Fruit fly (Drosophila melanogaster): ENCODE results near the gene Set.

Set gene

dm6 chr3R:15290642-15291118, 27.3 kb downstream of the Set start, which contains the start of gene CG45218 (continued):
- peak; percentile 39 for TF ChIP-seq lab (GFP tag; optimal IDR thresholded peaks at IDR 0.05)
- no peak for TF ChIP-seq CG9727 (GFP tag; optimal IDR thresholded peaks at IDR 0.05)
- TF ChIP-seq vfl (GFP tag; optimal IDR thresholded peaks at IDR 0.05): no peak
- peak; percentile 42 for TF ChIP-seq CG8924 (tag; optimal IDR thresholded peaks at IDR 0.05)
- TF ChIP-seq CG6254 (GFP tag; optimal IDR thresholded peaks at IDR 0.05): peak; percentile 14
- peak; percentile 4 for TF ChIP-seq sug (tag; optimal IDR thresholded peaks at IDR 0.05)
- no peak for TF ChIP-seq Taf1 (GFP tag; IDR thresholded peaks at IDR 0.05)
- TF ChIP-seq amos (GFP tag; IDR thresholded peaks at IDR 0.05; ENCODE audit: partially characterized antibody): no peak
- TF ChIP-seq Nf-YB (GFP tag; optimal IDR thresholded peaks at IDR 0.05): peak; percentile 23
- TF ChIP-seq Rfx (GFP tag; IDR thresholded peaks at IDR 0.05): no peak
- TF ChIP-seq sens (GFP tag): peak; percentile 68
- no peak for TF ChIP-seq CG17612 (GFP tag; IDR thresholded peaks at IDR 0.05)
- TF ChIP-seq zen2 (GFP tag; IDR thresholded peaks at IDR 0.05; ENCODE audit: partially characterized antibody): no peak
- no peak for TF ChIP-seq ken (GFP tag; IDR thresholded peaks at IDR 0.05)
- no peak for TF ChIP-seq HmgD (GFP tag; optimal IDR thresholded peaks at IDR 0.05)
- peak; percentile 72 for TF ChIP-seq CG9437 (GFP tag; optimal IDR thresholded peaks at IDR 0.05)
- no peak for TF ChIP-seq CG17385 (GFP tag; optimal IDR thresholded peaks at IDR 0.05)
- TF ChIP-seq pho (GFP tag; optimal IDR thresholded peaks at IDR 0.05): no peak
- TF ChIP-seq mirr (GFP tag; optimal IDR thresholded peaks at IDR 0.05): peak; percentile 62
- no peak for TF ChIP-seq GATAe (GFP tag; conservative IDR thresholded peaks at IDR 0.05)
- no peak for TF ChIP-seq hb (GFP tag; IDR thresholded peaks at IDR 0.05; ENCODE audit: partially characterized antibody)
- TF ChIP-seq CG6689 (GFP tag; IDR thresholded peaks at IDR 0.05): no peak
- no peak for TF ChIP-seq tin (GFP tag; optimal IDR thresholded peaks at IDR 0.05)
- peak; percentile 53 for TF ChIP-seq HLHmδ (GFP tag; optimal IDR thresholded peaks at IDR 0.05)
- no peak for TF ChIP-seq CG12391 (tag; optimal IDR thresholded peaks at IDR 0.05)
- TF ChIP-seq Pdp1 (GFP tag; optimal IDR thresholded peaks at IDR 0.05): no peak
- TF ChIP-seq CG17829 (tag; optimal IDR thresholded peaks at IDR 0.05): peak; percentile 15
- TF ChIP-seq fd96Cb (tag; optimal IDR thresholded peaks at IDR 0.05): no peak
- TF ChIP-seq Trl (optimal IDR thresholded peaks at IDR 0.05): peak in 1 of 2 experiments; percentile 14
- TF ChIP-seq Trl (GFP tag; optimal IDR thresholded peaks at IDR 0.05): no peak
- no peak for TF ChIP-seq CG7271 (tag; optimal IDR thresholded peaks at IDR 0.05)
- TF ChIP-seq abd-A (tag; optimal IDR thresholded peaks at IDR 0.05): peak; percentile 90
- peak; percentile 71 for TF ChIP-seq CG12155 (GFP tag; optimal IDR thresholded peaks at IDR 0.05)
- peak; percentile 32 for TF ChIP-seq CG13894 (tag; optimal IDR thresholded peaks at IDR 0.05)
- no peak for TF ChIP-seq Lpt (GFP tag; optimal IDR thresholded peaks at IDR 0.05)
- peak; percentile 40 for TF ChIP-seq oc (tag; optimal IDR thresholded peaks at IDR 0.05)
- TF ChIP-seq sd (tag; optimal IDR thresholded peaks at IDR 0.05): peak; percentile 98
- no peak for TF ChIP-seq CG6765 (GFP tag; optimal IDR thresholded peaks at IDR 0.05)
- TF ChIP-seq hbn (GFP tag; IDR thresholded peaks at IDR 0.05; ENCODE audit: partially characterized antibody): no peak
- TF ChIP-seq CG14667 (GFP tag; IDR thresholded peaks at IDR 0.05): no peak
- TF ChIP-seq Gsc (GFP tag; IDR thresholded peaks at IDR 0.05): no peak
- TF ChIP-seq grau (tag; optimal IDR thresholded peaks at IDR 0.05): peak; percentile 5
- no peak for TF ChIP-seq D19B (GFP tag; optimal IDR thresholded peaks at IDR 0.05)
- no peak for TF ChIP-seq Elba2 (GFP tag; optimal IDR thresholded peaks at IDR 0.05)
- TF ChIP-seq CG15479 (GFP tag; optimal IDR thresholded peaks at IDR 0.05): peak; percentile 44
- peak; percentile 65 for TF ChIP-seq Nf-YC (tag; optimal IDR thresholded peaks at IDR 0.05)
- no peak for TF ChIP-seq esg (GFP tag; conservative IDR thresholded peaks at IDR 0.05)
- TF ChIP-seq ftz-f1 (GFP tag; optimal IDR thresholded peaks at IDR 0.05): no peak
- TF ChIP-seq CG12942 (GFP tag; optimal IDR thresholded peaks at IDR 0.05): no peak
- TF ChIP-seq sob (GFP tag; IDR thresholded peaks at IDR 0.05): no peak
- TF ChIP-seq pfk (GFP tag; optimal IDR thresholded peaks at IDR 0.05): peak; percentile 13

Measured in whole organism, embryonic.